Fruit fly (Drosophila melanogaster): ENCODE measurements around the gene CG3581.

The CG3581 gene

DNA sequence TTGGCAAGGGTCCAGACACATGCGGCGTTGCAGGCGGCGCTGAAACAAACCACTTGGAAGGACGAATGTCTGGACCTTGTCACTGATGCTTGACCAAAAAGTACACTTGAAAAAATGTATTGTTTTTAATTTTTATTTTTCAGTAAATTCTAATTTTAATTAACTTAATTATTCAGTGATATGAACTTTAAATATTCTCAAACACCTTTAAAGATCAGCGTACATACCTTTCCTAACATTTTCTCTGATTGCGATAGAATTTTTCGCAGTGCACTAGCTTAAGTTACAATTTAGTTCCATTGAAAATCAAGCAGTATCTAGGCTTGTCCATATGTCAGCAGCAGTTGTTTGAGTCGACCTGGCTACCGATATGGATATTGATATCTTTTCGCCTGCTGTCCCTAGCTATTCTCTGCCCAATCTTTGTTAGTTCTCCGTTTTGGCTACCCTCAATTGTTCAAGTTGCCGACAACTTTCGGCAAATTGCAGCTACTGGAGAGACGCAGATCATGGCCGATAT, 35.3 kb downstream of the CG3581 start (continued):
- TF ChIP-seq CG4617 (GFP tag; optimal IDR thresholded peaks at IDR 0.05; ENCODE audit: borderline replicate concordance) (no peak), nerfin-1 (tag; optimal IDR thresholded peaks at IDR 0.05) (no peak), CG9876 (GFP tag; optimal IDR thresholded peaks at IDR 0.05) (no peak), CG15269 (tag; optimal IDR thresholded peaks at IDR 0.05) (no peak), nau (GFP tag; optimal IDR thresholded peaks at IDR 0.05) (no peak), HHEX (GFP tag; optimal IDR thresholded peaks at IDR 0.05) (no peak), CG2875 (GFP tag; optimal IDR thresholded peaks at IDR 0.05) (no peak), NFAT (GFP tag; IDR thresholded peaks at IDR 0.05) (no peak), CG10959 (GFP tag; IDR thresholded peaks at IDR 0.05) (0 out of 2 replicates have a peak, but pooled peaks have one; percentile 38), CG17568 (GFP tag; optimal IDR thresholded peaks at IDR 0.05) (no peak), CG4404 (GFP tag; IDR thresholded peaks at IDR 0.05) (peak; percentile 86), CG9797 (GFP tag; optimal IDR thresholded peaks at IDR 0.05) (no peak), vnd (GFP tag; IDR thresholded peaks at IDR 0.05; ENCODE audit: partially characterized antibody) (no peak), CG32767 (GFP tag; IDR thresholded peaks at IDR 0.05) (no peak), lilli (GFP tag; optimal IDR thresholded peaks at IDR 0.05) (no peak), Ada2b (GFP tag; IDR thresholded peaks at IDR 0.05) (no peak), cas (GFP tag; IDR thresholded peaks at IDR 0.05) (no peak), salm (tag; optimal IDR thresholded peaks at IDR 0.05) (no peak), Taf1 (GFP tag; IDR thresholded peaks at IDR 0.05) (no peak), Dip3 (GFP tag; optimal IDR thresholded peaks at IDR 0.05) (no peak), kay (GFP tag; optimal IDR thresholded peaks at IDR 0.05) (no peak), CG11560 (tag; IDR thresholded peaks at IDR 0.05) (no peak), ATbp (GFP tag; optimal IDR thresholded peaks at IDR 0.05) (no peak), HLHmδ (GFP tag; optimal IDR thresholded peaks at IDR 0.05) (no peak), vvl (GFP tag; IDR thresholded peaks at IDR 0.05) (no peak), CG10321 (GFP tag; IDR thresholded peaks at IDR 0.05) (no peak), CG14860 (GFP tag; IDR thresholded peaks at IDR 0.05; ENCODE audit: partially characterized antibody) (no peak), Doc2 (GFP tag; IDR thresholded peaks at IDR 0.05) (no peak), CG12942 (GFP tag; optimal IDR thresholded peaks at IDR 0.05) (no peak), Optix (GFP tag; IDR thresholded peaks at IDR 0.05) (no peak), Kr (GFP tag; optimal IDR thresholded peaks at IDR 0.05) (peak; percentile 34), Gug (GFP tag; IDR thresholded peaks at IDR 0.05) (no peak), CG2712 (tag; optimal IDR thresholded peaks at IDR 0.05) (peak; percentile 64), CG3847 (GFP tag; IDR thresholded peaks at IDR 0.05) (no peak), CG14441 (GFP tag; IDR thresholded peaks at IDR 0.05) (no peak), tna (GFP tag; IDR thresholded peaks at IDR 0.05; ENCODE audit: partially characterized antibody) (no peak), Myb (GFP tag; optimal IDR thresholded peaks at IDR 0.05) (no peak), lmd (GFP tag; IDR thresholded peaks at IDR 0.05) (no peak), CG14014 (GFP tag; IDR thresholded peaks at IDR 0.05) (no peak), Hr51 (GFP tag; optimal IDR thresholded peaks at IDR 0.05) (no peak), CG15073 (GFP tag; optimal IDR thresholded peaks at IDR 0.05) (no peak), NfI (GFP tag; optimal IDR thresholded peaks at IDR 0.05) (no peak), cg (GFP tag; optimal IDR thresholded peaks at IDR 0.05) (no peak), CG15696 (tag; optimal IDR thresholded peaks at IDR 0.05) (peak; percentile 91), crp (GFP tag; optimal IDR thresholded peaks at IDR 0.05) (no peak), ranshi (GFP tag; IDR thresholded peaks at IDR 0.05) (no peak), eve (GFP tag; optimal IDR thresholded peaks at IDR 0.05) (peak in 1 of 2 experiments; percentile 83), insv (GFP tag; optimal IDR thresholded peaks at IDR 0.05) (no peak), lab (GFP tag; optimal IDR thresholded peaks at IDR 0.05) (no peak), CG18619 (GFP tag; optimal IDR thresholded peaks at IDR 0.05) (no peak), Dbx (GFP tag; IDR thresholded peaks at IDR 0.05) (no peak)
